Worm (Caenorhabditis elegans): ENCODE measurements around the gene nspe-7.

Gene nspe-7

DNA sequence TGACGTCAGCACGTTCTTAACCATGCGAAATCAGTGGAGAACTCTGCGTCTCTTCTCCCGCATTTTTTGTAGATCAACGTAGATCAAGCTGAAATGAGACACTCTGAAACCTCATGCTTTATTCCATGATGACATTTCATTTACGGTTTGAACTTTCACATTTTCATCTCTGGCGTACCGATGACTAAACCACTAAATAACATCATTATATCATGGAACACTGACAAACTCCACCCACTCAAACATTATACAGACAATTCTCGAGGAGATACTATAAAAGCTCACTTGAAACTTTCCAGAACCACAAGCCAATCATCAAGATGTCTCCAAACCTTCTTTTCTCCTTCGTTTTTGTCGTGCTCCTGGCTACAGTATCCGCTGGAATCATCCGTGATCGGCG, at the start of gene nspe-7:
Gene nspe-7 (plus strand): TSS at position 301 of the 400 bp plus-strand sequence.
- TF ChIP-seq madf-6 (GFP tag; IDR thresholded peaks at IDR 0.05) = no peak
- TF ChIP-seq lir-1 (GFP tag; conservative IDR thresholded peaks at IDR 0.05) = no peak
- no peak for TF ChIP-seq repo-1 (tag; optimal IDR thresholded peaks at IDR 0.05)

DNA sequence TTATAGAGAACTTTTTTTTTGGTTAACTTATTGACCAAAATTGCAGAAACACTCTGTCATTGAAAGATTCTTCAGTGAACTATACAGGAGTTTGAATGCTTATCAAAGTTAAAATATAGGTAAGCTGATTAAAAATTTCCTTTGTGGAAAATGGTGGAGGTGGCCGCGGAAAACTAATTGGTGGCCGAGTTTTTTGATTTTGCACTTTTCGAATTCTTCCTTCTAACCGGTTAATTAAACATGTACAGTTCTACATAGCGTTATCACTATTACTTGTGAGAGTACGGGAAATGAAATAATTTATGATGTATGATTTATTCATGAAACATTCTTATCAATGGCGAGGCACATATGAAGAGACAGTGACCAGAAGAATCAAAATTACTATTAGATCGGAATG, 49.2 kb upstream of the nspe-7 start, which contains the start of gene clec-8:
Gene clec-8 (minus strand): TSS at position 308 of the 400 bp plus-strand sequence.
- TF ChIP-seq nhr-80 (tag; optimal IDR thresholded peaks at IDR 0.05) = peak; percentile 85
- no peak for TF ChIP-seq unc-62 (GFP tag; optimal IDR thresholded peaks at IDR 0.05)
- no peak for TF ChIP-seq nfyb-1 (GFP tag; IDR thresholded peaks at IDR 0.05)
- 0 out of 2 replicates have a peak, but pooled peaks have one; percentile 12 for TF ChIP-seq dox-1 (GFP tag; IDR thresholded peaks at IDR 0.05)
- TF ChIP-seq zim-3 (tag; optimal IDR thresholded peaks at IDR 0.05) = no peak

- TF ChIP-seq nhr-80 (tag; optimal IDR thresholded peaks at IDR 0.05) (peak; percentile 45), rec-8 (tag; optimal IDR thresholded peaks at IDR 0.05) (no peak), tbp1 (GFP tag; optimal IDR thresholded peaks at IDR 0.05) (no peak)
These were observed 46.0 kb upstream of the nspe-7 start, which contains the start of gene clec-4 for ce11 chrII:12580952-12581351. clec-4 (minus strand) TSS chrII:12581113.

ce11 chrII:12603667-12604621, 23.0 kb upstream of the nspe-7 start, which contains the start of the genes ceh-100 and lips-15:
ceh-100 (minus strand) TSS chrII:12603680.
lips-15 (plus strand) TSS chrII:12604386.
- TF ChIP-seq mcd-1 (GFP tag; IDR thresholded peaks at IDR 0.05) (peak; percentile 13; the same call in 1 of the 2 replicates), C06A6.2 (GFP tag; conservative IDR thresholded peaks at IDR 0.05) (no peak), madf-8 (GFP tag; conservative IDR thresholded peaks at IDR 0.05) (0 out of 2 replicates have a peak, but pooled peaks have one; percentile 12), efl-1 (GFP tag; optimal IDR thresholded peaks at IDR 0.05) (peak; percentile 28), atf-7 (tag; optimal IDR thresholded peaks at IDR 0.05) (no peak), hmg-1.2 (GFP tag; IDR thresholded peaks at IDR 0.05) (peak; percentile 96), ceh-100 (GFP tag; IDR thresholded peaks at IDR 0.05) (peak; percentile 37; the same call in 1 of the 2 replicates), ceh-91 (GFP tag; IDR thresholded peaks at IDR 0.05) (0 out of 2 replicates have a peak, but pooled peaks have one; percentile 17), lsl-1 (GFP tag; optimal IDR thresholded peaks at IDR 0.05) (peak; percentile 84), gei-17 (GFP tag; optimal IDR thresholded peaks at IDR 0.05) (no peak), lsy-27 (tag; optimal IDR thresholded peaks at IDR 0.05; ENCODE audit: borderline replicate concordance, insufficient read depth) (no peak), akir-1 (GFP tag; optimal IDR thresholded peaks at IDR 0.05) (no peak), F33H1.4 (GFP tag; IDR thresholded peaks at IDR 0.05) (peak; percentile 80), fkh-3 (tag; optimal IDR thresholded peaks at IDR 0.05) (no peak), zim-3 (tag; optimal IDR thresholded peaks at IDR 0.05) (no peak), K11D2.4 (GFP tag; IDR thresholded peaks at IDR 0.05) (no peak), D2030.7 (GFP tag; IDR thresholded peaks at IDR 0.05) (peak; percentile 46; the same call in 1 of the 2 replicates), xnd-1 (tag; optimal IDR thresholded peaks at IDR 0.05) (peak; percentile 72), lin-54 (GFP tag; optimal IDR thresholded peaks at IDR 0.05) (peak; percentile 27)

DNA sequence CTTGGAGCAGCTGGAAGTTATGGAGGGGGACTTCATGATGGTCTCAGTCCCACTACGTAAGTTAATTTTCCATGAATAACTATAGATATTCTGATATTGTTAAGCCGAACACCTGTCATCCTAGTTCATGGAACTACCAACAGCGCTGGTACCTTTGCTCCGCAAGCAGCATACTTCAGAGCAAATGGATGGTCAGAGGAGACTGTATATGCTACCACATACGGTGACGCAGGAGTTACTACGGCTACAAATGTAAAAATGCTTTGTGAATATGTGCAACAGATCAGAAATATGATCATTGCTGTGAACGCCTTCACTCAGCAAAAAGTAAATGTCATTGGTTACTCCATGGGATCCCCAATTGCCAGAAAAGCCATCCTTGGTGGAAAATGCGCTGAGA, 20.9 kb upstream of the nspe-7 start:
- TF ChIP-seq snpc-1.3 (tag; optimal IDR thresholded peaks at IDR 0.05; ENCODE audit: insufficient read depth) (no peak), madf-10 (tag; optimal IDR thresholded peaks at IDR 0.05) (no peak), F55B11.4 (tag; optimal IDR thresholded peaks at IDR 0.05; ENCODE audit: borderline replicate concordance, insufficient read depth) (no peak), F52B5.7 (tag; optimal IDR thresholded peaks at IDR 0.05) (no peak), Y56A3A.18 (GFP tag; IDR thresholded peaks at IDR 0.05) (no peak), madf-8 (GFP tag; conservative IDR thresholded peaks at IDR 0.05) (no peak), ceh-27 (GFP tag; optimal IDR thresholded peaks at IDR 0.05) (no peak), ztf-26 (tag; optimal IDR thresholded peaks at IDR 0.05) (no peak), ama-1 (optimal IDR thresholded peaks at IDR 0.05) (no peak), ama-1 (GFP tag; optimal IDR thresholded peaks at IDR 0.05) (no peak), zfh-2 (GFP tag; conservative IDR thresholded peaks at IDR 0.05) (no peak), dpff-1 (tag; optimal IDR thresholded peaks at IDR 0.05) (no peak), F23B12.7 (tag; optimal IDR thresholded peaks at IDR 0.05; ENCODE audit: insufficient read depth) (no peak)
